Fruit fly (Drosophila melanogaster) Kc167 (cell line): ENCODE measurements around the gene Zip89B.

Experiments used
- h ChIP-seq: fragments of >200 bp; optimal IDR thresholded peaks from 3 replicates; lab custom pipeline; 2018; ENCODE audit warnings: missing external identifiers
- insv ChIP-seq: fragments of >200 bp; optimal IDR thresholded peaks from 3 replicates; lab custom pipeline; 2018; ENCODE audit warnings: missing external identifiers

- no peak for TF ChIP-seq insv (lab: Kevin White, UChicago)
- TF ChIP-seq h, result no peak
These were observed 24.2 kb downstream of the Zip89B start for dm6 chr3R:16329797-16330196.
